Fruit fly (Drosophila melanogaster) whole organism, pupa: ENCODE data around the gene CG43390.

ENCODE experiments used
- CG12605 ChIP-seq: fragments of 200-800 bp; sonication (Bioruptor generic); IDR thresholded peaks from 2 replicates; pipeline ENCODE4 v1.3.6; 2022; ENCODE audit warnings: missing biosample characterization, missing genetic modification characterization
- CG13204 ChIP-seq: fragments of 200-800 bp; sonication (Bioruptor generic); optimal IDR thresholded peaks from 2 replicates; lab custom pipeline; 2018; ENCODE audit warnings: missing biosample characterization, mild to moderate bottlenecking, missing genetic modification characterization, moderate library complexity
- CG14655 ChIP-seq: fragments of 200-800 bp; sonication (Bioruptor generic); optimal IDR thresholded peaks from 3 replicates; lab custom pipeline; 2017; ENCODE audit warnings: mild to moderate bottlenecking, missing biosample characterization, missing genetic modification reagents, missing genetic modification characterization
- CG32121 ChIP-seq: fragments of 200-800 bp; sonication (Bioruptor generic); IDR thresholded peaks from 2 replicates; pipeline ENCODE4 v1.3.6; 2022; ENCODE audit warnings: missing biosample characterization, missing genetic modification characterization
- CG4496 ChIP-seq: fragments of 200-800 bp; sonication (Bioruptor generic); IDR thresholded peaks from 3 replicates; pipeline ENCODE4 v1.3.6; 2022; ENCODE audit warnings: missing biosample characterization, missing genetic modification characterization
- CG8159 ChIP-seq: fragments of 200-800 bp; sonication (Bioruptor generic); optimal IDR thresholded peaks from 3 replicates; lab custom pipeline; 2018; ENCODE audit warnings: missing biosample characterization, mild to moderate bottlenecking, missing genetic modification characterization, moderate library complexity
- CG9948 ChIP-seq: fragments of 200-800 bp; sonication (Bioruptor generic); optimal IDR thresholded peaks from 2 replicates; lab custom pipeline; 2018; ENCODE audit warnings: missing biosample characterization, mild to moderate bottlenecking, missing genetic modification characterization, moderate library complexity
- EcR ChIP-seq: fragments of 200-800 bp; sonication (Bioruptor generic); optimal IDR thresholded peaks from 3 replicates; lab custom pipeline; 2019; ENCODE audit warnings: missing biosample characterization, missing genetic modification characterization, mild to moderate bottlenecking, moderate library complexity, missing genetic modification reagents
- Ets98B ChIP-seq: fragments of 200-800 bp; sonication (Bioruptor generic); IDR thresholded peaks from 2 replicates; pipeline ENCODE4 v1.3.6; 2022; ENCODE audit warnings: missing biosample characterization, missing genetic modification characterization
- Pif1A ChIP-seq: fragments of 200-800 bp; sonication (Bioruptor generic); optimal IDR thresholded peaks from 3 replicates; lab custom pipeline; 2016; ENCODE audit warnings: missing biosample characterization, missing genetic modification characterization
- Pif1B ChIP-seq: fragments of 200-800 bp; sonication (Bioruptor generic); optimal IDR thresholded peaks from 3 replicates; lab custom pipeline; 2016; ENCODE audit warnings: missing biosample characterization, missing genetic modification characterization
- Snoo ChIP-seq: fragments of 200-800 bp; sonication (Bioruptor generic); optimal IDR thresholded peaks from 3 replicates; lab custom pipeline; 2017; ENCODE audit warnings: missing biosample characterization, mild to moderate bottlenecking, missing genetic modification characterization, inconsistent platforms
- gl ChIP-seq: fragments of 200-800 bp; sonication (Bioruptor generic); optimal IDR thresholded peaks from 2 replicates; lab custom pipeline; 2018; ENCODE audit warnings: missing biosample characterization, mild to moderate bottlenecking, missing genetic modification characterization
- rn ChIP-seq: fragments of 200-800 bp; sonication (Bioruptor generic); IDR thresholded peaks from 2 replicates; pipeline ENCODE4 v1.3.6; 2022; ENCODE audit warnings: missing biosample characterization, missing genetic modification characterization

DNA sequence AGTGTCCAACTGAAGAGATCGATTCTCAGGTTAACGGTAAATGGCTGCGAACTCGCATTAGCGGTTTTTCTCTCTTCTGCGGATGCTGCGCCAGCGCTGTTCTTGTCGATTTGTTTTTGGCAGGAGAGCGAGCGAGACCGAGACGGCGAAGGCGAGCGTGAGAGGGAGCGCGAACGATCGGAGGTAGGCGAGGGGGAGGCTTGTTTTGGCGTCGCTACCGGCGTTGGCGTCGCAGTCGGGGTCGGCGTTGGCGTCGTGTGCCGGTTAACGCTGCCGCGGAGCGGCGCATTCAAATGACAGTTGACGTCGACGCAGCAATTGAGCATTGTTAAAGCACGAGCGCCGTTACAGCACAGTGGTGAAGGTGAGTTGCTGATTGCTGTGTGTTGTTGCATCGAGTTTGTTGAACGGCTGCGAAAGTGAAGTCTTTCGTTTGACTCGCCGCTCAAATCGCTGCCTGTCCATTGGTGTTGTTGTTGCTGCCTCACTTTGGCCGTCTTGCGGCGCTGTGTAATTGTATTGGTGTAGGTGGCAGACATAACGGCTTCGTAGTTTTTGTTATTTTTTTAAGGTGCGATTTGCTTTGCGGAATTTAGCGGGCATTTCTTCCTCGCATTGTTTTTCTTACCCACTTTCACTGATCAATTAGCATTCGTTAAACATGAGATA lies 7.2 kb upstream of the CG43390 start:
- TF ChIP-seq CG14655 (GFP tag; lab: Kevin White, UChicago): no peak
- TF ChIP-seq Pif1A (GFP tag; lab: Kevin White, UChicago): no peak
- TF ChIP-seq CG9948: no peak
- no peak for TF ChIP-seq rn (GFP tag; lab: Robert Waterston, UW)
- no peak for TF ChIP-seq EcR (GFP tag; lab: Kevin White, UChicago)
- no peak for TF ChIP-seq Ets98B (GFP tag; lab: Robert Waterston, UW)
- TF ChIP-seq Pif1B (GFP tag; lab: Kevin White, UChicago): no peak
- TF ChIP-seq Snoo (tag; lab: Kevin White, UChicago): no peak
- TF ChIP-seq CG8159 (tag; lab: Kevin White, UChicago): no peak
- TF ChIP-seq CG4496: peak; percentile 18; the same call in 1 of the 3 replicates
- 0 out of 2 replicates have a peak, but pooled peaks have one; percentile 16 for TF ChIP-seq CG32121
- TF ChIP-seq gl (tag; lab: Kevin White, UChicago): no peak
- TF ChIP-seq CG12605 (GFP tag; lab: Robert Waterston, UW): no peak
- no peak for TF ChIP-seq CG13204 (GFP tag; lab: Kevin White, UChicago)
